Fruit fly (Drosophila melanogaster) whole organism, embryonic: ENCODE measurements around the gene CG8042.
A peak's percentile ranks its signal among the peaks of the same experiment; 100 is the strongest.

Source experiments
- Adf1 ChIP-seq: fragments of 200-800 bp; sonication (Bioruptor generic); IDR thresholded peaks from 2 replicates; pipeline ENCODE4 v1.3.6; 2022; ENCODE audit warnings: missing biosample characterization, missing genetic modification characterization
- Atf6 ChIP-seq: fragments of 200-800 bp; sonication (Bioruptor generic); IDR thresholded peaks from 2 replicates; pipeline ENCODE4 v1.3.6; 2022; ENCODE audit warnings: missing biosample characterization, missing genetic modification characterization
- B-H1 ChIP-seq: fragments of 200-800 bp; sonication (Bioruptor generic); IDR thresholded peaks from 3 replicates; pipeline ENCODE4 v1.3.6; 2022; ENCODE audit warnings: missing biosample characterization, missing genetic modification characterization
- CG10431 ChIP-seq: fragments of 200-800 bp; sonication (Bioruptor generic); optimal IDR thresholded peaks from 3 replicates; lab custom pipeline; 2018; ENCODE audit warnings: missing biosample characterization, mild to moderate bottlenecking, missing genetic modification characterization
- CG12219 ChIP-seq: fragments of 200-800 bp; sonication (Bioruptor generic); optimal IDR thresholded peaks from 3 replicates; lab custom pipeline; 2018; ENCODE audit warnings: missing biosample characterization, mild to moderate bottlenecking, missing genetic modification characterization
- CG14050 ChIP-seq: fragments of 200-800 bp; sonication (Bioruptor generic); IDR thresholded peaks from 3 replicates; pipeline ENCODE4 v1.3.6; 2022; ENCODE audit warnings: missing biosample characterization, missing genetic modification characterization
- CG1603 ChIP-seq: fragments of 200-800 bp; sonication (Bioruptor generic); optimal IDR thresholded peaks from 2 replicates; lab custom pipeline; 2019; ENCODE audit warnings: missing biosample characterization, mild to moderate bottlenecking, missing genetic modification characterization, moderate library complexity
- CG1647 ChIP-seq: fragments of 200-800 bp; sonication (Bioruptor generic); optimal IDR thresholded peaks from 3 replicates; lab custom pipeline; 2016; ENCODE audit warnings: missing biosample characterization, missing genetic modification characterization
- CG16779 ChIP-seq: fragments of 200-800 bp; sonication (Bioruptor generic); IDR thresholded peaks from 2 replicates; pipeline ENCODE4 v1.3.6; 2022; ENCODE audit warnings: missing biosample characterization, missing genetic modification characterization
- CG16813 ChIP-seq: fragments of 200-800 bp; sonication (Bioruptor generic); IDR thresholded peaks from 3 replicates; pipeline ENCODE4 v1.3.6; 2022; ENCODE audit warnings: missing biosample characterization, missing genetic modification characterization; ENCODE audit not compliant: partially characterized antibody
- CG2889 ChIP-seq: fragments of 200-800 bp; sonication (Bioruptor generic); IDR thresholded peaks from 3 replicates; pipeline ENCODE4 v1.3.6; 2022; ENCODE audit warnings: missing biosample characterization, missing genetic modification characterization
- CG31224 ChIP-seq: fragments of 200-800 bp; sonication (Bioruptor generic); IDR thresholded peaks from 2 replicates; pipeline ENCODE4 v1.3.6; 2022; ENCODE audit warnings: missing biosample characterization, missing genetic modification characterization
- CG32767 ChIP-seq: fragments of 200-800 bp; sonication (Bioruptor generic); IDR thresholded peaks from 2 replicates; pipeline ENCODE4 v1.3.6; 2022; ENCODE audit warnings: missing biosample characterization, missing genetic modification characterization
- CG4404 ChIP-seq: fragments of 200-800 bp; sonication (Bioruptor generic); IDR thresholded peaks from 2 replicates; pipeline ENCODE4 v1.3.6; 2022; ENCODE audit warnings: missing biosample characterization, missing genetic modification characterization
- CG6272 ChIP-seq: fragments of 200-800 bp; sonication (Bioruptor generic); IDR thresholded peaks from 2 replicates; pipeline ENCODE4 v1.3.6; 2022; ENCODE audit warnings: missing biosample characterization, missing genetic modification characterization
- CG9215 ChIP-seq: fragments of 200-800 bp; sonication (Bioruptor generic); IDR thresholded peaks from 2 replicates; pipeline ENCODE4 v1.3.6; 2022; ENCODE audit warnings: missing biosample characterization, missing genetic modification characterization
- CG9437 ChIP-seq: fragments of 200-800 bp; sonication (Bioruptor generic); optimal IDR thresholded peaks from 2 replicates; lab custom pipeline; 2018; ENCODE audit warnings: missing biosample characterization, mild to moderate bottlenecking, missing genetic modification characterization
- CTCF ChIP-seq: fragments of 200-800 bp; sonication (Bioruptor generic); optimal IDR thresholded peaks from 2 replicates; lab custom pipeline; 2017; ENCODE audit warnings: missing biosample characterization, mild to moderate bottlenecking, missing genetic modification characterization, moderate library complexity
- CrebB ChIP-seq: fragments of 200-800 bp; sonication (Bioruptor generic); optimal IDR thresholded peaks from 3 replicates; lab custom pipeline; 2018; ENCODE audit warnings: missing biosample characterization, mild to moderate bottlenecking, missing genetic modification characterization
- D ChIP-seq, 2 experiments: fragments of 200-800 bp in 1 of 2; fragments of >200 bp in 1 of 2; sonication (Bioruptor generic) in 1 of 2; optimal IDR thresholded peaks; 2 replicates in 1 of 2; 3 replicates in 1 of 2; lab custom pipeline; 2017; ENCODE audit warnings: mild to moderate bottlenecking in 1 of 2, missing biosample characterization in 1 of 2, missing genetic modification characterization in 1 of 2, missing genetic modification reagents in 1 of 2
- D19B ChIP-seq: fragments of 200-800 bp; sonication (Bioruptor generic); optimal IDR thresholded peaks from 2 replicates; lab custom pipeline; 2017; ENCODE audit warnings: missing biosample characterization, mild to moderate bottlenecking, missing genetic modification characterization
- Dip3 ChIP-seq: fragments of 200-800 bp; sonication (Bioruptor generic); optimal IDR thresholded peaks from 3 replicates; lab custom pipeline; 2016; ENCODE audit warnings: missing biosample characterization, missing genetic modification characterization
- Doc2 ChIP-seq: fragments of 200-800 bp; sonication (Bioruptor generic); IDR thresholded peaks from 2 replicates; pipeline ENCODE4 v1.3.6; 2022; ENCODE audit warnings: missing biosample characterization, missing genetic modification characterization
- H2.0 ChIP-seq: fragments of 200-800 bp; sonication (Bioruptor generic); IDR thresholded peaks from 2 replicates; pipeline ENCODE4 v1.3.6; 2022; ENCODE audit warnings: missing biosample characterization, missing genetic modification characterization
- Hmr ChIP-seq: fragments of 200-800 bp; sonication (Bioruptor generic); optimal IDR thresholded peaks from 3 replicates; lab custom pipeline; 2017; ENCODE audit warnings: mild to moderate bottlenecking, missing biosample characterization, missing genetic modification reagents, missing genetic modification characterization
- Hr3 ChIP-seq: fragments of 200-800 bp; sonication (Bioruptor generic); optimal IDR thresholded peaks from 3 replicates; lab custom pipeline; 2016; ENCODE audit warnings: missing biosample characterization, missing genetic modification characterization
- Med ChIP-seq: fragments of 200-800 bp; sonication (Bioruptor generic); peaks from one replicate; lab custom pipeline; 2016; ENCODE audit warnings: missing biosample characterization, missing genetic modification characterization, mild to moderate bottlenecking, inconsistent platforms, moderate library complexity
- Neu2 ChIP-seq: fragments of 200-800 bp; sonication (Bioruptor generic); optimal IDR thresholded peaks from 3 replicates; lab custom pipeline; 2016; ENCODE audit warnings: missing biosample characterization, missing genetic modification characterization, borderline replicate concordance
- Oli ChIP-seq: fragments of 200-800 bp; sonication (Bioruptor generic); optimal IDR thresholded peaks from 2 replicates; lab custom pipeline; 2018; ENCODE audit warnings: missing biosample characterization, mild to moderate bottlenecking, missing genetic modification characterization, moderate library complexity
- Ravus ChIP-seq: fragments of 200-800 bp; sonication (Bioruptor generic); IDR thresholded peaks from 2 replicates; pipeline ENCODE4 v1.3.6; 2022; ENCODE audit warnings: missing biosample characterization, missing genetic modification characterization
- Sry-δ ChIP-seq: fragments of 200-800 bp; sonication (Bioruptor generic); optimal IDR thresholded peaks from 2 replicates; lab custom pipeline; 2016; ENCODE audit warnings: missing biosample characterization, missing genetic modification characterization
- Stat92E ChIP-seq, 3 experiments: fragments of >200 bp in 2 of 3; fragments of 200-800 bp in 1 of 3; sonication (Bioruptor generic) in 1 of 3; optimal IDR thresholded peaks; 2 replicates each; lab custom pipeline; 2017 to 2019; ENCODE audit warnings: missing biosample characterization in 3 of 3, missing genetic modification characterization in 3 of 3, mild to moderate bottlenecking in 1 of 3, moderate library complexity in 1 of 3
- YL-1 ChIP-seq: fragments of 200-800 bp; sonication (Bioruptor generic); optimal IDR thresholded peaks from 3 replicates; lab custom pipeline; 2017; ENCODE audit warnings: missing biosample characterization, mild to moderate bottlenecking, missing genetic modification characterization
- abd-A ChIP-seq: fragments of 200-800 bp; sonication (Bioruptor generic); optimal IDR thresholded peaks from 3 replicates; lab custom pipeline; 2019; ENCODE audit warnings: missing biosample characterization, mild to moderate bottlenecking, missing genetic modification characterization, moderate library complexity
- aop ChIP-seq: fragments of 200-800 bp; sonication (Bioruptor generic); IDR thresholded peaks from 2 replicates; pipeline ENCODE4 v1.3.6; 2022; ENCODE audit warnings: missing biosample characterization, missing genetic modification characterization
- bigmax ChIP-seq: fragments of 200-800 bp; sonication (Bioruptor generic); optimal IDR thresholded peaks from 2 replicates; lab custom pipeline; 2018; ENCODE audit warnings: missing biosample characterization, mild to moderate bottlenecking, missing genetic modification characterization
- bsh ChIP-seq, 2 experiments: fragments of 200-800 bp; sonication (Bioruptor generic); optimal IDR thresholded peaks; 2 replicates each; lab custom pipeline; 2017 to 2018; ENCODE audit warnings: mild to moderate bottlenecking in 2 of 2, missing biosample characterization in 2 of 2, missing genetic modification characterization in 2 of 2, moderate library complexity in 1 of 2
- cg ChIP-seq: fragments of 200-800 bp; sonication (Bioruptor generic); optimal IDR thresholded peaks from 3 replicates; lab custom pipeline; 2019; ENCODE audit warnings: missing biosample characterization, mild to moderate bottlenecking, missing genetic modification characterization, moderate library complexity
- dmrt11E ChIP-seq: fragments of 200-800 bp; sonication (Bioruptor generic); optimal IDR thresholded peaks from 3 replicates; lab custom pipeline; 2018; ENCODE audit warnings: missing biosample characterization, mild to moderate bottlenecking, missing genetic modification characterization, moderate library complexity
- eyg ChIP-seq: fragments of 200-800 bp; sonication (Bioruptor generic); optimal IDR thresholded peaks from 3 replicates; lab custom pipeline; 2016; ENCODE audit warnings: missing biosample characterization, missing genetic modification characterization
- hbn ChIP-seq: fragments of 200-800 bp; sonication (Bioruptor generic); IDR thresholded peaks from 2 replicates; pipeline ENCODE4 v1.3.6; 2022; ENCODE audit warnings: missing biosample characterization, missing genetic modification characterization; ENCODE audit not compliant: partially characterized antibody
- kah ChIP-seq: fragments of 200-800 bp; sonication (Bioruptor generic); optimal IDR thresholded peaks from 2 replicates; lab custom pipeline; 2018; ENCODE audit warnings: missing biosample characterization, mild to moderate bottlenecking, missing genetic modification characterization
- klu ChIP-seq: fragments of 200-800 bp; sonication (Bioruptor generic); IDR thresholded peaks from 2 replicates; pipeline ENCODE4 v1.3.6; 2022; ENCODE audit warnings: missing biosample characterization, missing genetic modification characterization
- kni ChIP-seq: fragments of 200-800 bp; sonication (Bioruptor generic); optimal IDR thresholded peaks from 3 replicates; lab custom pipeline; 2017; ENCODE audit warnings: mild to moderate bottlenecking, missing biosample characterization, missing genetic modification reagents, missing genetic modification characterization
- nerfin-2 ChIP-seq: fragments of 200-800 bp; sonication (Bioruptor generic); IDR thresholded peaks from 2 replicates; pipeline ENCODE4 v1.3.6; 2022; ENCODE audit warnings: missing biosample characterization, missing genetic modification characterization; ENCODE audit not compliant: partially characterized antibody
- nmo ChIP-seq: fragments of 200-800 bp; sonication (Bioruptor generic); optimal IDR thresholded peaks from 2 replicates; lab custom pipeline; 2018; ENCODE audit warnings: missing biosample characterization, mild to moderate bottlenecking, missing genetic modification characterization, moderate library complexity
- shn ChIP-seq: fragments of 200-800 bp; sonication (Bioruptor generic); optimal IDR thresholded peaks from 3 replicates; lab custom pipeline; 2016; ENCODE audit warnings: missing biosample characterization, missing genetic modification characterization
- so ChIP-seq: fragments of 200-800 bp; sonication (Bioruptor generic); IDR thresholded peaks from 3 replicates; pipeline ENCODE4 v1.3.6; 2022; ENCODE audit warnings: missing biosample characterization, missing genetic modification characterization
- sob ChIP-seq: fragments of 200-800 bp; sonication (Bioruptor generic); IDR thresholded peaks from 2 replicates; pipeline ENCODE4 v1.3.6; 2022; ENCODE audit warnings: missing biosample characterization, missing genetic modification characterization
- vvl ChIP-seq: fragments of 200-800 bp; sonication (Bioruptor generic); IDR thresholded peaks from 2 replicates; pipeline ENCODE4 v1.3.6; 2022; ENCODE audit warnings: missing biosample characterization, missing genetic modification characterization

The CG8042 gene

DNA sequence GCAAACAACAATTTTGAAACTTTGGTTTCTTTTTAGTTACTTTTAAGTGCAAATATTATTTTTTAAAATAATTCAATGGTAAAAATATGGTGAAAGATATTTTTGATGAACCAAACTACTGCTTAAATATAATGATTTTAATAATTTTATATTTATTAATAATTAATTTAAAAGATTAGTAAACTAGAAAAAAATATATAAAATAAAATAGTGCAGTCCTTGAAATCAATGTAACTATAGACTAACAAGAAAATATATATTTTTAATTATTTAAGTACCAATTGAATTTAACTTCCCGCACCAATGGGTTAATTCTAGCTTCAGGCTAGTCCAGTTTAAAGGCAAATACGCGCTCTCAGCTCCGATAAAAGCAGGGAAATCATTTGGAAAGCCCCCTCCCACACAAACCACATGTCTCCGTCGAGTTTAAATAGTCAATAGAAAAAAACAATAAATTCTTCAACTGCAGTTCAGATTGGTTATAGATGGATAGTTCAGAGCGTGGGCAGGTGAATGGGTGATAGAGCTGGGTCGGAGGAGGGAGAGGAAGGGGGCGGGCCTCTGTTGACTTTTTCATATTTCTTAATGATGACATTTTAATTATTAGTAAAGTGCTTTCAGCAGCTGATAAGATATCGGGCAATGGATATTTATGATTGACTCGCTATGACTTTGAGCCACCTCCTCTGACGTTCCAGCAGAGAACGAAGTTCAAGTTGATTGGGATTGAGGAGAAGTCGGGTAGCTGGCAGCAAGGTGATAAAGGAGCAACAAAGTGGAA lies 12.6 kb downstream of the CG8042 start (continued):
- peak; percentile 54 for TF ChIP-seq CG10431 (GFP tag; lab: Kevin White, UChicago)
- no peak for TF ChIP-seq cg (GFP tag; lab: Kevin White, UChicago)
- no peak for TF ChIP-seq bigmax (GFP tag; lab: Kevin White, UChicago)
- no peak for TF ChIP-seq klu (GFP tag; lab: Robert Waterston, UW)
- no peak for TF ChIP-seq CG31224
- no peak for TF ChIP-seq eyg
- TF ChIP-seq Dip3 (GFP tag; lab: Kevin White, UChicago) = no peak
- TF ChIP-seq shn = no peak
- TF ChIP-seq CG12219 (GFP tag; lab: Kevin White, UChicago) = no peak
- no peak for TF ChIP-seq Adf1 (GFP tag; lab: Robert Waterston, UW)
- TF ChIP-seq CG14050 (GFP tag; lab: Robert Waterston, UW) = no peak
- TF ChIP-seq CG1647 (GFP tag; lab: Kevin White, UChicago) = no peak
- no peak for TF ChIP-seq Doc2 (GFP tag; lab: Robert Waterston, UW)
- TF ChIP-seq CG2889 = no peak
- TF ChIP-seq sob = no peak
- no peak for TF ChIP-seq B-H1
- TF ChIP-seq CG16813 = no peak
- TF ChIP-seq CG1603 = peak; percentile 15
- no peak for TF ChIP-seq Ravus (GFP tag; lab: Robert Waterston, UW)
- no peak for TF ChIP-seq CG4404 (GFP tag; lab: Robert Waterston, UW)
- TF ChIP-seq Neu2 (GFP tag; lab: Kevin White, UChicago) = no peak
- no peak for TF ChIP-seq CG16779 (GFP tag; lab: Robert Waterston, UW)
- no peak for TF ChIP-seq CG32767
- no peak for TF ChIP-seq CG9215 (GFP tag; lab: Robert Waterston, UW)
- TF ChIP-seq CG9437 = peak; percentile 26
- TF ChIP-seq hbn (GFP tag; lab: Robert Waterston, UW) = no peak
- peak; percentile 16 for TF ChIP-seq dmrt11E (tag; lab: Kevin White, UChicago)
- TF ChIP-seq Hmr (GFP tag; lab: Kevin White, UChicago) = no peak
- TF ChIP-seq D19B (GFP tag; lab: Kevin White, UChicago) = no peak
- no peak for TF ChIP-seq Atf6 (GFP tag; lab: Robert Waterston, UW)
- TF ChIP-seq Hr3 (GFP tag; lab: Kevin White, UChicago) = no peak
- no peak for TF ChIP-seq abd-A
- TF ChIP-seq Oli (tag; lab: Kevin White, UChicago) = no peak
- no peak for TF ChIP-seq Stat92E (GFP tag; optimal IDR thresholded peaks at IDR 0.05; lab: Kevin White, UChicago)
- no peak for TF ChIP-seq D (optimal IDR thresholded peaks at IDR 0.05; lab: Kevin White, UChicago)
- no peak for TF ChIP-seq D (GFP tag; optimal IDR thresholded peaks at IDR 0.05; lab: Kevin White, UChicago)
- no peak for TF ChIP-seq H2.0 (GFP tag; lab: Robert Waterston, UW)
- TF ChIP-seq CrebB (tag; lab: Kevin White, UChicago) = no peak
- no peak for TF ChIP-seq aop (GFP tag; lab: Robert Waterston, UW)
- peak in 1 of 2 experiments; percentile 18 for TF ChIP-seq bsh (GFP tag; optimal IDR thresholded peaks at IDR 0.05; lab: Kevin White, UChicago)
- TF ChIP-seq CG6272 (GFP tag; lab: Robert Waterston, UW) = no peak
- no peak for TF ChIP-seq nerfin-2 (GFP tag; lab: Robert Waterston, UW)
- TF ChIP-seq nmo (GFP tag; lab: Kevin White, UChicago) = peak; percentile 67
- TF ChIP-seq Med (GFP tag; lab: Kevin White, UChicago) = peak; percentile 44
- TF ChIP-seq kni (GFP tag; lab: Kevin White, UChicago) = peak; percentile 33
- no peak for TF ChIP-seq CTCF (GFP tag; lab: Kevin White, UChicago)
- TF ChIP-seq kah (GFP tag; lab: Kevin White, UChicago) = no peak
- TF ChIP-seq so (GFP tag; lab: Robert Waterston, UW) = no peak
- TF ChIP-seq Sry-δ = no peak
- TF ChIP-seq YL-1 (GFP tag; lab: Kevin White, UChicago) = no peak
- no peak for TF ChIP-seq vvl (GFP tag; lab: Robert Waterston, UW)
